Worm (Caenorhabditis elegans) whole organism, L4 larva: ENCODE measurements around the gene slc-9B.2.
A peak's percentile ranks its signal among the peaks of the same experiment; 100 is the strongest.

Experiments
- D1046.2 ChIP-seq: fragments of 200-800 bp; sonication (Bioruptor generic); IDR thresholded peaks from 2 replicates; pipeline ENCODE4 v1.3.6; 2022; ENCODE audit warnings: missing genetic modification characterization, missing compliant biosample characterization
- F10B5.3 ChIP-seq: sonication (generic microtip); optimal IDR thresholded peaks from 2 replicates; lab custom pipeline; 2016; ENCODE audit warnings: mild to moderate bottlenecking, missing genetic modification characterization, missing compliant biosample characterization
- F26F4.8 ChIP-seq: fragments of 200-800 bp; sonication (Bioruptor generic); conservative IDR thresholded peaks from 2 replicates; pipeline ENCODE4 v1.3.6; 2022; ENCODE audit warnings: missing genetic modification characterization, missing compliant biosample characterization
- Y105C5A.15 ChIP-seq: fragments of 200-800 bp; sonication (Bioruptor generic); IDR thresholded peaks from 2 replicates; pipeline ENCODE4 v1.3.6; 2022; ENCODE audit warnings: missing genetic modification characterization, missing compliant biosample characterization
- Y48G9A.11 ChIP-seq: fragments of 200-800 bp; sonication (Bioruptor generic); IDR thresholded peaks from 2 replicates; pipeline ENCODE4 v1.3.6; 2022; ENCODE audit warnings: missing genetic modification reagents, missing genetic modification characterization, missing compliant biosample characterization
- Y5F2A.4 ChIP-seq: fragments of 200-800 bp; sonication (Bioruptor generic); optimal IDR thresholded peaks from 2 replicates; lab custom pipeline; 2018; ENCODE audit warnings: mild to moderate bottlenecking, missing genetic modification characterization, missing compliant biosample characterization
- aha-1 ChIP-seq: fragments of 150-350 bp; peaks from one replicate; lab custom pipeline; 2014; ENCODE audit warnings: missing biosample characterization, missing genetic modification characterization
- aly-2 ChIP-seq: sonication (generic microtip); optimal IDR thresholded peaks from 2 replicates; lab custom pipeline; 2018; ENCODE audit warnings: missing biosample characterization, missing genetic modification characterization
- arid-1 ChIP-seq: fragments of 200-800 bp; sonication (Bioruptor generic); conservative IDR thresholded peaks from 2 replicates; pipeline ENCODE4 v1.3.6; 2022; ENCODE audit warnings: missing genetic modification reagents, missing genetic modification characterization, missing compliant biosample characterization
- attf-4 ChIP-seq: sonication (generic microtip); optimal IDR thresholded peaks from 3 replicates; lab custom pipeline; 2017; ENCODE audit warnings: missing biosample characterization, missing genetic modification characterization
- ceh-20 ChIP-seq: fragments of 200-800 bp; sonication (Bioruptor generic); IDR thresholded peaks from 2 replicates; pipeline ENCODE4 v1.3.6; 2022; ENCODE audit warnings: missing genetic modification reagents, missing genetic modification characterization, missing compliant biosample characterization
- ceh-32 ChIP-seq: sonication (generic microtip); optimal IDR thresholded peaks from 2 replicates; lab custom pipeline; 2016; ENCODE audit warnings: mild to moderate bottlenecking, missing genetic modification characterization, missing compliant biosample characterization; ENCODE audit not compliant: poor library complexity
- ceh-62 ChIP-seq: sonication (generic microtip); optimal IDR thresholded peaks from 2 replicates; lab custom pipeline; 2017; ENCODE audit warnings: missing biosample characterization, missing genetic modification characterization
- ceh-82 ChIP-seq: sonication (generic microtip); optimal IDR thresholded peaks from 2 replicates; lab custom pipeline; 2017; ENCODE audit warnings: missing biosample characterization, missing genetic modification characterization
- ces-1 ChIP-seq: fragments of 150-350 bp; sonication (generic microtip); optimal IDR thresholded peaks from 4 replicates; lab custom pipeline; 2014; ENCODE audit warnings: missing biosample characterization, missing genetic modification reagents, missing genetic modification characterization
- cey-2 ChIP-seq: sonication (generic microtip); optimal IDR thresholded peaks from 3 replicates; lab custom pipeline; 2017; ENCODE audit warnings: missing genetic modification characterization, mild to moderate bottlenecking, missing compliant biosample characterization, antibody characterized with exemption, borderline replicate concordance; ENCODE audit not compliant: insufficient read depth
- daf-12 ChIP-seq: fragments of 150-350 bp; optimal IDR thresholded peaks from 2 replicates; lab custom pipeline; 2014; ENCODE audit warnings: missing biosample characterization, missing genetic modification reagents, missing genetic modification characterization
- daf-16 ChIP-seq, 3 experiments: sonication (generic microtip); optimal IDR thresholded peaks; 2 replicates each; lab custom pipeline; 2016 to 2017; ENCODE audit warnings: missing genetic modification characterization in 3 of 3, missing genetic modification reagents in 3 of 3, mild to moderate bottlenecking in 2 of 3, missing compliant biosample characterization in 2 of 3, missing biosample characterization in 1 of 3, moderate library complexity in 1 of 3
- dpl-1 ChIP-seq: fragments of 150-350 bp; optimal IDR thresholded peaks from 2 replicates; lab custom pipeline; 2014; ENCODE audit warnings: missing biosample characterization, missing genetic modification reagents, missing genetic modification characterization
- duxl-1 ChIP-seq: sonication (generic microtip); optimal IDR thresholded peaks from 2 replicates; lab custom pipeline; 2016; ENCODE audit warnings: mild to moderate bottlenecking, missing genetic modification characterization, moderate library complexity, missing compliant biosample characterization; ENCODE audit not compliant: poor library complexity
- dve-1 ChIP-seq: sonication (generic microtip); optimal IDR thresholded peaks from 2 replicates; lab custom pipeline; 2017; ENCODE audit warnings: antibody characterized with exemption, mild to moderate bottlenecking, missing genetic modification characterization, missing compliant biosample characterization; ENCODE audit not compliant: insufficient read depth
- egl-27 ChIP-seq: sonication (generic microtip); optimal IDR thresholded peaks from 3 replicates; lab custom pipeline; 2017; ENCODE audit warnings: missing biosample characterization, missing genetic modification reagents, missing genetic modification characterization
- egl-43 ChIP-seq: fragments of 200-800 bp; sonication (Bioruptor generic); IDR thresholded peaks from 2 replicates; pipeline ENCODE4 v1.3.6; 2022; ENCODE audit warnings: missing genetic modification reagents, missing genetic modification characterization, missing compliant biosample characterization
- fkh-10 ChIP-seq: fragments of 150-350 bp; optimal IDR thresholded peaks from 2 replicates; lab custom pipeline; 2014; ENCODE audit warnings: missing biosample characterization, missing genetic modification reagents, missing genetic modification characterization
- hmg-1.1 ChIP-seq: fragments of 200-800 bp; sonication (Bioruptor generic); IDR thresholded peaks from 2 replicates; pipeline ENCODE4 v1.3.6; 2022; ENCODE audit warnings: missing genetic modification reagents, missing genetic modification characterization, missing compliant biosample characterization
- lim-7 ChIP-seq: fragments of 200-800 bp; sonication (Bioruptor generic); IDR thresholded peaks from 2 replicates; pipeline ENCODE4 v1.3.6; 2022; ENCODE audit warnings: missing genetic modification characterization, missing compliant biosample characterization
- lin-1 ChIP-seq: fragments of 200-800 bp; sonication (Bioruptor generic); IDR thresholded peaks from 2 replicates; pipeline ENCODE4 v1.3.6; 2022; ENCODE audit warnings: missing genetic modification reagents, missing genetic modification characterization, missing compliant biosample characterization
- lin-15B ChIP-seq: fragments of 150-350 bp; sonication (generic microtip); optimal IDR thresholded peaks from 3 replicates; lab custom pipeline; 2014; ENCODE audit warnings: missing biosample characterization, missing genetic modification characterization
- lin-29 ChIP-seq: fragments of 200-800 bp; sonication (Bioruptor generic); IDR thresholded peaks from 2 replicates; pipeline ENCODE4 v1.3.6; 2022; ENCODE audit warnings: missing genetic modification reagents, missing genetic modification characterization, missing compliant biosample characterization
- lin-39 ChIP-seq: fragments of 150-350 bp; optimal IDR thresholded peaks from 2 replicates; lab custom pipeline; 2014; ENCODE audit warnings: missing biosample characterization, missing genetic modification reagents, missing genetic modification characterization
- lir-3 ChIP-seq: sonication (generic microtip); optimal IDR thresholded peaks from 2 replicates; lab custom pipeline; 2016; ENCODE audit warnings: mild to moderate bottlenecking, missing genetic modification characterization, missing compliant biosample characterization
- madf-5 ChIP-seq, 2 experiments: fragments of 200-800 bp; sonication (Bioruptor generic); IDR thresholded peaks; 2 replicates each; pipeline ENCODE4 v1.3.6; 2022; ENCODE audit warnings: missing compliant biosample characterization in 2 of 2, missing genetic modification characterization in 2 of 2
- mdl-1 ChIP-seq, 2 experiments: fragments of 150-350 bp in 1 of 2; sonication (generic microtip) in 1 of 2; optimal IDR thresholded peaks; 2 replicates each; lab custom pipeline; 2014 to 2017; ENCODE audit warnings: missing biosample characterization in 2 of 2, missing genetic modification characterization in 2 of 2
- mdt-29 ChIP-seq: fragments of 200-800 bp; sonication (Bioruptor generic); IDR thresholded peaks from 2 replicates; pipeline ENCODE4 v1.3.6; 2022; ENCODE audit warnings: missing genetic modification reagents, missing genetic modification characterization, missing compliant biosample characterization
- mep-1 ChIP-seq: fragments of 150-350 bp; sonication (generic microtip); optimal IDR thresholded peaks from 3 replicates; lab custom pipeline; 2014; ENCODE audit warnings: missing biosample characterization, missing genetic modification characterization
- mes-2 ChIP-seq: sonication (generic microtip); optimal IDR thresholded peaks from 2 replicates; lab custom pipeline; 2016; ENCODE audit warnings: missing genotype, mild to moderate bottlenecking, missing genetic modification characterization, missing compliant biosample characterization; ENCODE audit not compliant: poor library complexity, severe bottlenecking
- mxl-3 ChIP-seq: fragments of 200-800 bp; sonication (Bioruptor generic); optimal IDR thresholded peaks from 2 replicates; lab custom pipeline; 2018; ENCODE audit warnings: mild to moderate bottlenecking, missing genetic modification characterization, missing compliant biosample characterization
- nhr-102 ChIP-seq: sonication (generic microtip); optimal IDR thresholded peaks from 2 replicates; lab custom pipeline; 2016; ENCODE audit warnings: mild to moderate bottlenecking, missing genetic modification characterization, moderate library complexity, missing compliant biosample characterization
- nhr-11 ChIP-seq: fragments of 150-350 bp; optimal IDR thresholded peaks from 2 replicates; lab custom pipeline; 2014; ENCODE audit warnings: missing biosample characterization, missing genetic modification characterization
- nhr-111 ChIP-seq: fragments of 200-800 bp; sonication (Bioruptor generic); optimal IDR thresholded peaks from 2 replicates; lab custom pipeline; 2018; ENCODE audit warnings: mild to moderate bottlenecking, missing genetic modification characterization, missing compliant biosample characterization
- nhr-28 ChIP-seq: fragments of 150-350 bp; optimal IDR thresholded peaks from 2 replicates; lab custom pipeline; 2014; ENCODE audit warnings: missing biosample characterization, missing genetic modification characterization
- nhr-41 ChIP-seq: fragments of 200-800 bp; sonication (Bioruptor generic); IDR thresholded peaks from 2 replicates; pipeline ENCODE4 v1.3.6; 2022; ENCODE audit warnings: missing genetic modification reagents, missing genetic modification characterization, missing compliant biosample characterization
- pqm-1 ChIP-seq: sonication (generic microtip); optimal IDR thresholded peaks from 2 replicates; lab custom pipeline; 2017; ENCODE audit warnings: missing biosample characterization, missing genetic modification characterization
- rbr-2 ChIP-seq: sonication (generic microtip); optimal IDR thresholded peaks from 2 replicates; lab custom pipeline; 2016; ENCODE audit warnings: missing genotype, missing genetic modification characterization, missing compliant biosample characterization
- saeg-2 ChIP-seq: fragments of 200-800 bp; sonication (Bioruptor generic); IDR thresholded peaks from 2 replicates; pipeline ENCODE4 v1.3.6; 2022; ENCODE audit warnings: missing genetic modification reagents, missing genetic modification characterization, missing compliant biosample characterization
- sdz-12 ChIP-seq: fragments of 200-800 bp; sonication (Bioruptor generic); optimal IDR thresholded peaks from 2 replicates; lab custom pipeline; 2018; ENCODE audit warnings: mild to moderate bottlenecking, missing genetic modification characterization, missing compliant biosample characterization
- snpc-4 ChIP-seq: fragments of 150-350 bp; optimal IDR thresholded peaks from 2 replicates; lab custom pipeline; 2014; ENCODE audit warnings: missing biosample characterization, missing genetic modification characterization
- spr-1 ChIP-seq: sonication (generic microtip); optimal IDR thresholded peaks from 2 replicates; lab custom pipeline; 2016; ENCODE audit warnings: mild to moderate bottlenecking, missing genetic modification characterization, missing compliant biosample characterization
- zfp-3 ChIP-seq: fragments of 200-800 bp; sonication (Bioruptor generic); conservative IDR thresholded peaks from 2 replicates; pipeline ENCODE4 v1.3.6; 2022; ENCODE audit warnings: missing genetic modification reagents, missing genetic modification characterization, missing compliant biosample characterization
- zip-11 ChIP-seq: fragments of 200-800 bp; sonication (Bioruptor generic); IDR thresholded peaks from 2 replicates; pipeline ENCODE4 v1.3.6; 2022; ENCODE audit warnings: missing genetic modification characterization, missing compliant biosample characterization
- zip-2 ChIP-seq: fragments of 150-350 bp; optimal IDR thresholded peaks from 2 replicates; lab custom pipeline; 2014; ENCODE audit warnings: missing biosample characterization, missing genetic modification characterization

slc-9B.2 gene

DNA sequence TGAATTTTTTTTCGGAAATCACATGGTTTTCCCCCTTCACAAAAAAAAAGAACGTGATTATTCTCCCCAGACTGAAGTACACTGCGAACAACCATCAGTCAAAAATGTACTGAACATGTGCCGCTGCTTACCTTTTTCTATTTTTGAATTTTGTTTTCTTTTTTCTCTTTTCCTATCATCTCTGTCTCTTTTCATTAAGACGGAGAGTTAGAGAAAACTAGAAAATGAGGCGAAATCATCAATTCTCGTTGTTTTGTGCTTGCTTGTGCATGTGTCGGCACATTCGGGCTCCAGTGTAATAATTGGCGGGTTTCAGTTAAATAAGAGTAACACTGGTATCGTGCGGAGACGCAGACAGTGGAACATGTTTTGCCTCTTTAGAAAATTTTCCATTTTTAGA lies 13.4 kb downstream of the slc-9B.2 start (continued):
- no peak for TF ChIP-seq dpl-1 (GFP tag; lab: Kevin White, UChicago)
- no peak for TF ChIP-seq F26F4.8 (GFP tag; lab: Robert Waterston, UW)
- TF ChIP-seq ceh-32 (tag; lab: Kevin White, UChicago), result no peak
- TF ChIP-seq lim-7, result no peak
- no peak for TF ChIP-seq duxl-1
- TF ChIP-seq ceh-62, result no peak
- no peak for TF ChIP-seq daf-12 (tag; lab: Kevin White, UChicago)
- peak; percentile 43 for TF ChIP-seq mep-1 (tag; lab: Kevin White, UChicago)
- no peak for TF ChIP-seq zfp-3
- TF ChIP-seq zip-11 (GFP tag; lab: Robert Waterston, UW), result no peak
- no peak for TF ChIP-seq nhr-111 (GFP tag; lab: Kevin White, UChicago)
- TF ChIP-seq daf-16 (GFP tag; optimal IDR thresholded peaks at IDR 0.05; lab: Kevin White, UChicago), result peak in 1 of 2 experiments; percentile 90
- TF ChIP-seq daf-16 (tag; optimal IDR thresholded peaks at IDR 0.05; lab: Kevin White, UChicago), result peak; percentile 85
- no peak; the same call in 1 of the 2 replicates for TF ChIP-seq ceh-20
- TF ChIP-seq ceh-82 (tag; lab: Kevin White, UChicago), result no peak
- TF ChIP-seq nhr-28 (tag; lab: Kevin White, UChicago), result peak; percentile 91
- TF ChIP-seq hmg-1.1 (GFP tag; lab: Robert Waterston, UW), result 0 out of 2 replicates have a peak, but pooled peaks have one; percentile 11
- TF ChIP-seq dve-1 (tag; lab: Kevin White, UChicago), result peak; percentile 59
- no peak for TF ChIP-seq saeg-2 (GFP tag; lab: Robert Waterston, UW)
- TF ChIP-seq nhr-11 (tag; lab: Kevin White, UChicago), result peak; percentile 75
- no peak for TF ChIP-seq aly-2 (tag; lab: Kevin White, UChicago)
- no peak for TF ChIP-seq zip-2 (tag; lab: Kevin White, UChicago)
- no peak for TF ChIP-seq sdz-12 (GFP tag; lab: Kevin White, UChicago)
- TF ChIP-seq spr-1, result no peak
- no peak for TF ChIP-seq ces-1 (GFP tag; lab: Kevin White, UChicago)
- peak; percentile 16 for TF ChIP-seq nhr-102
- peak; percentile 37 for TF ChIP-seq mxl-3 (GFP tag; lab: Kevin White, UChicago)
- no peak for TF ChIP-seq attf-4 (tag; lab: Kevin White, UChicago)
- peak in 1 of 2 experiments; percentile 76 for TF ChIP-seq mdl-1 (tag; optimal IDR thresholded peaks at IDR 0.05; lab: Kevin White, UChicago)
- TF ChIP-seq lin-29 (GFP tag; lab: Robert Waterston, UW), result no peak
- no peak for TF ChIP-seq mdt-29 (GFP tag; lab: Robert Waterston, UW)
- no peak for TF ChIP-seq lin-15B (tag; lab: Kevin White, UChicago)
- no peak for TF ChIP-seq fkh-10 (GFP tag; lab: Kevin White, UChicago)
- no peak for TF ChIP-seq aha-1 (tag; lab: Kevin White, UChicago)
- no peak for TF ChIP-seq F10B5.3 (tag; lab: Kevin White, UChicago)
- TF ChIP-seq mes-2 (tag; lab: Kevin White, UChicago), result peak; percentile 16
- TF ChIP-seq egl-43, result no peak
- no peak for TF ChIP-seq Y105C5A.15 (GFP tag; lab: Robert Waterston, UW)
- no peak for TF ChIP-seq nhr-41 (GFP tag; lab: Robert Waterston, UW)
- no peak for TF ChIP-seq snpc-4 (tag; lab: Kevin White, UChicago)
- no peak for TF ChIP-seq Y5F2A.4 (GFP tag; lab: Kevin White, UChicago)
- peak; percentile 9 for TF ChIP-seq rbr-2 (tag; lab: Kevin White, UChicago)
- TF ChIP-seq madf-5 (GFP tag; IDR thresholded peaks at IDR 0.05; lab: Robert Waterston, UW), result no peak
- TF ChIP-seq lin-39, result no peak
- TF ChIP-seq lin-1 (GFP tag; lab: Robert Waterston, UW), result no peak
- TF ChIP-seq arid-1 (GFP tag; lab: Robert Waterston, UW), result no peak
- no peak for TF ChIP-seq cey-2 (tag; lab: Kevin White, UChicago)
- no peak for TF ChIP-seq D1046.2 (GFP tag; lab: Robert Waterston, UW)
- TF ChIP-seq lir-3, result no peak
- no peak for TF ChIP-seq egl-27 (tag; lab: Kevin White, UChicago)
- TF ChIP-seq Y48G9A.11, result no peak
- TF ChIP-seq pqm-1, result no peak
